Worm (Caenorhabditis elegans) whole organism, L3 larva: ENCODE results near the gene nuo-1.
A peak's percentile ranks its signal among the peaks of the same experiment; 100 is the strongest.

Source experiments
- ama-1 ChIP-seq: fragments of 150-350 bp; optimal IDR thresholded peaks from 2 replicates; lab custom pipeline; 2018
- egl-27 ChIP-seq: sonication (generic microtip); optimal IDR thresholded peaks from 4 replicates; lab custom pipeline; 2017; ENCODE audit warnings: missing biosample characterization, missing genetic modification reagents, missing genetic modification characterization
- nhr-11 ChIP-seq: fragments of 150-350 bp; optimal IDR thresholded peaks from 2 replicates; lab custom pipeline; 2014; ENCODE audit warnings: missing biosample characterization, missing genetic modification characterization
- nhr-25 ChIP-seq: sonication (generic microtip); optimal IDR thresholded peaks from 2 replicates; lab custom pipeline; 2017; ENCODE audit warnings: missing biosample characterization, missing genetic modification characterization
- nhr-76 ChIP-seq: fragments of 150-350 bp; sonication (generic microtip); optimal IDR thresholded peaks from 5 replicates; lab custom pipeline; 2014; ENCODE audit warnings: missing biosample characterization, missing genetic modification characterization
- pqm-1 ChIP-seq: fragments of 150-350 bp; optimal IDR thresholded peaks from 2 replicates; lab custom pipeline; 2017; ENCODE audit warnings: missing biosample characterization, missing genetic modification characterization, inconsistent platforms
- unc-62 ChIP-seq: fragments of 150-350 bp; sonication (generic microtip); optimal IDR thresholded peaks from 4 replicates; lab custom pipeline; 2014; ENCODE audit warnings: missing biosample characterization, missing genetic modification reagents, missing genetic modification characterization
- ztf-11 ChIP-seq: fragments of 150-350 bp; optimal IDR thresholded peaks from 2 replicates; lab custom pipeline; 2014; ENCODE audit warnings: missing biosample characterization, missing genetic modification characterization

DNA sequence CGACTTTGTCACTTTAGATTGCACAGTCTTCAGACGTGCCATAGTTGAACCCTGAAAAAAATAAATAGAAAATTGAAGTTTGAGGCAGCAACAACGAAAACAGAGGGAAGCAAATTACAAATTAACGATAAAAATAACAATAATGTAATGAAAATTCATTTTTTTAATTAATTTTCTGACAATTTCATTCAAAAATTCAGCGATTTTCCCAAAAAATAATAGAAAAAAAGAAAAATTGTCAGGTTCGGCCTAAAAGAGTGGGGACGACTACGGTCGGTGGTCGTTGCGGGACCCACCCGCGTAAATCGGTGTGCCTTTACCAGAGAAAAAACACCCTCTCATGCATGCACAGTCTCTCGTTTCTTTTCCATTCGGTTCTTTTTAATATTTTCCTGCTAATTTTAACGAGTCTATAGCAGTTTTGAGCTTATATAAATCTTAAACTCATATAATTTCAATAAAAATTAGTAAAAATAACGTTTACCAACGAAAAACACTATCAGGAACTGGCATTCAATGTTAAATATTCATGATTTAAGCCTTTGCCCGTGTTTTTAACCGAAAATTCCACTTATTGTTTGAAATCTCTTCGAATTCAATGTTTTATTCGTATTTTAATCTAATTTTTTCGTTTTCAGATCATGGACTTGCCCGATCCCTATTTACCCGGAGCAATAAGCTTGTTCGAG is 28.8 kb downstream of the nuo-1 start, which contains the start of the genes rps-9 and lsm-1:
- no peak for TF ChIP-seq unc-62
- no peak for TF ChIP-seq nhr-11 (tag; lab: Kevin White, UChicago)
- TF ChIP-seq nhr-76 (tag; lab: Kevin White, UChicago): no peak
- no peak for TF ChIP-seq egl-27
- TF ChIP-seq ama-1 (lab: Kevin White, UChicago): no peak
- TF ChIP-seq pqm-1 (tag; lab: Kevin White, UChicago): peak; percentile 28
- TF ChIP-seq ztf-11 (tag; lab: Kevin White, UChicago): no peak
- peak; percentile 65 for TF ChIP-seq nhr-25 (tag; lab: Kevin White, UChicago)
